Worm (Caenorhabditis elegans): ENCODE results near the gene C09G1.2.

C09G1.2 gene

DNA sequence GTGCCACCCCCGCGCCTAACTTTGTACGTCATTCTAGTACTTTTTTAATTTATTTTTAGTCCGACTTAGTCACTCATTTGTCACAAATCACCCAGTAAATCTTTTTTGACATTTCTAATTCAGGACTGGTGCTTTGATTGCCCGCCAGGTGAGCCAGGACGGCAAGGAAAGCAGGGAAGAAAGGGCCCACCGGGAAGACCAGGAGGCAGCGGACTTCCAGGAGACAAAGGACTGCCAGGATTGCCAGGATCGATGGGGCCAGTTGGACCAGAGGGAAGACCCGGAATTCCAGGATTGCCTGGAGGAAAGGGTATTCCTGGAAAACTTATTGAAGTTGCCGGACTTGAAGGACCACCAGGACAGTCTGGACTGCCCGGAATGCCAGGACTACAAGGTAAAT, 29.4 kb downstream of the C09G1.2 start:
- TF ChIP-seq W03F9.2 (tag; optimal IDR thresholded peaks at IDR 0.05) (no peak), him-1 (tag; optimal IDR thresholded peaks at IDR 0.05) (no peak), dao-5 (tag; optimal IDR thresholded peaks at IDR 0.05) (no peak)

DNA sequence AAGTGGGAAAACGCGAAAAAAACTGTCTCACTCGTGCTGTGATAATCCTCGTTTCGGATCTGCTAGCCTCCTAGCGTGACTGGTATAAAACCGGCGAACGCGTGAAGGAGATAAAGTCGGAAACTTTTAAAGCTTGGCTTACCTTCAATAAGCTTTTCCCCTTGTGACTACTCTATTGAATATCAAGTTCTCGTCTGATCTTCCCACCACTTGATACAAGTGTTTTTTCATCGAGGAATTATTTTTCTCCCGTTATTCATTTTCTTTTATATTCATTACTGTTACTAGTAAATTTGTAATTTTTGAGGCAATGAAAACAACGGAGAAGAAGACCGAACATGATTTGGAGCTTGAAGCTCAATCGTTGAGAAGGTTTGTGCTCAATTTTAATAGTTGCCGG, 31.3 kb downstream of the C09G1.2 start, which contains the start of gene col-186:
Gene col-186 (plus strand): TSS at position 301 of the 400 bp plus-strand sequence.
- TF ChIP-seq him-1 (tag; optimal IDR thresholded peaks at IDR 0.05) (no peak), dao-5 (tag; optimal IDR thresholded peaks at IDR 0.05) (no peak), W03F9.2 (tag; optimal IDR thresholded peaks at IDR 0.05) (no peak)

DNA sequence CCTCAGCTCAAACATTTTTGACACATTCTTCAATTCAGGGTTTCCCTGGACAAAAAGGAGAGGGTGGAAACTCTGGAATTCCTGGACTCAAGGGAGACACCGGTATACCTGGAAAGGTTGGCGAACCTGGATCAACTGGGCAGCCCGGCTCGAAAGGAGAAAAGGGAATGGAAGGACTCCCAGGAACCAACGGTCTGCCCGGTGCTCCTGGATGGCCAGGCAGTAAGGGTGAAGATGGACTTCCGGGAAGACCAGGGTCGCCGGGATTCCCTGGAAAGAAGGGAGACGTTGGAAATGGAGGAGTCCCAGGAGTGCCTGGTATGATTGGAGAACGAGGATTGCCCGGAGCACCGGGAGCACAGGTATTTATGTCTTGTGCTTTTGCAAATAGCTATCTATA, 36.7 kb downstream of the C09G1.2 start:
- TF ChIP-seq W03F9.2 (tag; optimal IDR thresholded peaks at IDR 0.05) (no peak), him-1 (tag; optimal IDR thresholded peaks at IDR 0.05) (no peak), dao-5 (tag; optimal IDR thresholded peaks at IDR 0.05) (no peak)

DNA sequence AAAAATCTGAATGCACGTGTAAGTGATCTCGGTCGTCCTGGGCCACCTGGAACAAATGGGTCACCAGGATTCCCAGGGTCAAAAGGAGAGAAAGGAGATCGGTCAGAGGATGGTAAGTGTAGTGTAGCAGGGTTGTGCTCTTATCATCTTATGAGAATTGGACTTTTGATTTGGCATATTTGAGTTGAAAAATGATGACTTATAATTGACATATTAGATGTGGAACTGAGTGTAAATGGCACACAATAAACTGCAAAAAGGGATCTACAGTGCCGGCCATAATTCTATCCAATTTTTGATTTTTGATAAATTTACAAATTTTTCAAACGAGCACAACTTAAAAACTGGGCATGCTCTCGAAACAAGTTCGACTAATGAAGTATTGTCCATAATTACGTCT, 38.3 kb downstream of the C09G1.2 start:
- no peak for TF ChIP-seq him-1 (tag; optimal IDR thresholded peaks at IDR 0.05)
- TF ChIP-seq W03F9.2 (tag; optimal IDR thresholded peaks at IDR 0.05), result no peak
- TF ChIP-seq dao-5 (tag; optimal IDR thresholded peaks at IDR 0.05), result no peak

DNA sequence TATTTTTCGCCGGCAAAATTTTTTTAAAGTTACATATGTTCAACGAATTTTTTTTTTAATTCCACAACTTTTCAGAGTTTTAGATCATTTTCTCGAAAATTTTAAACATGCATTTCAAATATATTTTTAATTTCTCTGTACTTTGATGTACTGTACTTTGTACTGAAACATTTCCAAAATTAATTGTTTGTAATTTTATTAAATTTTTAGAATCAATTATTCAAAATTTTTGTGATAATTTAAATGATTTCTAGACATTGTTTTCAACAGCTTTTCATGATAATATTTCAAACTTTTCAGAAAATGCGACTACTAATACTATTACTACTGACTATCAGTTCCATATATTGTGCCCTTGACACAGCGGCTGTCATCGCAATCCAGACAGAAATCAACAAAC, 38.8 kb downstream of the C09G1.2 start, which contains the start of gene mec-5:
Gene mec-5 (plus strand): TSS at position 301 of the 400 bp plus-strand sequence.
- TF ChIP-seq W03F9.2 (tag; optimal IDR thresholded peaks at IDR 0.05), result no peak
- TF ChIP-seq dao-5 (tag; optimal IDR thresholded peaks at IDR 0.05), result no peak
- TF ChIP-seq him-1 (tag; optimal IDR thresholded peaks at IDR 0.05), result no peak

DNA sequence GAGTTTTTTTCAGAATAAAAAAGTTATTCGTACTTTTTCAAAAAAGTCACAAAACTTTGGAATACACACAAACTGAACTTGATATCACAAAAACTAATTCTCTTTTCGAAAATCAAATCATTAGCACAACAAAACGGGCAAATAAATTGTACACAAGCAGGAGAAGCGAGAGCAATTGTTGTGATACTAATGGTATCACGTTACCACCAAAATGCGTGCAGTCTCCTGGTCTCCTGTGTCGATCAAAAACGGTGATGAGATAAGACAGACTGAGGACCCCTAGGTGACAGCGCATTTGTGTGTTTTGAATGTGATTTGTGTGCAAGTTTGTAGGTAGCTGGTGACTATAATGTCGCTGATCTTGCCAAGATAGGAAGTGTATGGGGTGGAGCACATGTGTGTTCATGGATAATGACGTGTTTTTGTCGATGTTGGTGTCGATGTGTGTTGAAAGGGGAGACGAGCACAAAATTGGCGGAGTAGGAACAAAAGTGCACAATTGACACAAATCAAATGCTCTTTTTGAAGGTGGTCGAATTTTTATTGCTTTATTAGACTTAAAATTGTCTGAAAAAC, 42.7 kb downstream of the C09G1.2 start:
- TF ChIP-seq W03F9.2 (tag; optimal IDR thresholded peaks at IDR 0.05), result no peak
- no peak for TF ChIP-seq him-1 (tag; optimal IDR thresholded peaks at IDR 0.05)
- no peak for TF ChIP-seq dao-5 (tag; optimal IDR thresholded peaks at IDR 0.05)

DNA sequence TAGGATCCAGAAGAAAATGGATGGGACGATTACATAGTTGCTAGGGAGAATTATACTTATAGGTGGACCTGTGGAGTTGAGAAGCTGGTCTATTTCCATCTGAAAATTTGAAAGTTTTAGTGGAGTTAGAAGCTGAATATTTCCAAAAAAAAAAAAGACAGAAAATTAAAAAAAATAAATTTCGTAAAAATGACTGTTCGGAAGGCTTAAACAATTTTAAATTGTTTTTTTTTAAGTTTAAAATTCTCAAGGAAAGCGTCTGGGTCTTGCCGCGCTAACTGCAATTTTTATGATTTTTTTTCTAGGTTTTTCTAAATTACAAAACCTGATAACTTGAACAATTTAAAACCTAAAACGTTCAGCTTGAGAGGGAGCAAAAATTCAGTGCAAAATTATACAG, 43.3 kb downstream of the C09G1.2 start, which contains the start of gene mrp-3:
Gene mrp-3 (minus strand): TSS at position 101 of the 400 bp plus-strand sequence.
- TF ChIP-seq dao-5 (tag; optimal IDR thresholded peaks at IDR 0.05) (no peak), him-1 (tag; optimal IDR thresholded peaks at IDR 0.05) (no peak), W03F9.2 (tag; optimal IDR thresholded peaks at IDR 0.05) (no peak)

DNA sequence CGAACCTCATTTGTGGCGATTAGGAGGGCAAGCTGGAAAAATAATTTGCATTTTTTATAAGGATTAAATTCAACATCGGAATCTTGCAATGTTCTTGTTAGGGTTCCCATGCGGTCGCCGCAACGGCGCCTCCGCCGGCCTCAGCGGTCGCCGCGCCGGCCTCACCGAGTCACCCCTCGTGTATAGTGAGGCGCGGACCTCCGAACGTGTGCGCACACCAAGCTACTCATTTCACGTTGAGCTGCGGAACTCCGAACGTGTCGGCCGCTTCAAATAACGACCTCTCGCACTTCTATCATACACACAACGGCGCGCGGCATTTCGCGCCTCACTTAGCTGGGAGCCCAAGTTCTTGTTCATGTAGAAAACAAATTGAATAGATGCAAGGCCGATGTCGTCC, 44.7 kb downstream of the C09G1.2 start:
- TF ChIP-seq W03F9.2 (tag; optimal IDR thresholded peaks at IDR 0.05) (no peak), dao-5 (tag; optimal IDR thresholded peaks at IDR 0.05) (no peak), him-1 (tag; optimal IDR thresholded peaks at IDR 0.05) (no peak)

DNA sequence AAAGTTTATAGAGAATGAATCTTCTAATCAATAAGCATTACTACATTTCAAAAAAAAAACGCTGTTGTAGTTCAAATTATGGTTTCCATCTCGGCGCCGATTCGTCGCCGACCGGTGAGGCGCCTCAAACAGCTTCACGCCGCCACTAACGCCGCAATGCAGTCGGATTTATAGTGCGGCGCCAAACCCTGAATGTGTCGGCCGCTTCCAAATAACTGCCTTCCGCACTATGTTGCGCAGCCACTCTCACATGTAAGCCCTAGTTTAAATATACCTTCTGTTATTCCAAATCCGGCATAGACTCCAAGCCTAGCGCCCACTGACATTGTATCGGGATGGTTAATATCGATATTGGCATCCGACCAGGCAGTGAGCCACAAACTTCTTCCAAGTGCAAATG, 49.7 kb downstream of the C09G1.2 start:
- no peak for TF ChIP-seq dao-5 (tag; optimal IDR thresholded peaks at IDR 0.05)

Data from whole organism, L4/young adult.